Worm (Caenorhabditis elegans) whole organism, late embryonic: ENCODE results near the gene nhr-39.

Experiments
- ama-1 ChIP-seq: fragments of 150-350 bp; optimal IDR thresholded peaks from 2 replicates; lab custom pipeline; 2014
- ceh-14 ChIP-seq: sonication (generic microtip); optimal IDR thresholded peaks from 2 replicates; lab custom pipeline; 2016; ENCODE audit warnings: missing genotype, missing genetic modification characterization, missing compliant biosample characterization
- ceh-18 ChIP-seq: sonication (generic microtip); optimal IDR thresholded peaks from 2 replicates; lab custom pipeline; 2016; ENCODE audit warnings: missing genetic modification characterization, missing compliant biosample characterization
- ceh-30 ChIP-seq: fragments of 150-350 bp; optimal IDR thresholded peaks from 2 replicates; lab custom pipeline; 2014; ENCODE audit warnings: missing biosample characterization, missing genetic modification characterization
- elt-2 ChIP-seq: sonication (generic microtip); optimal IDR thresholded peaks from 2 replicates; lab custom pipeline; 2016; ENCODE audit warnings: missing genetic modification reagents, missing genetic modification characterization, missing compliant biosample characterization
- ets-4 ChIP-seq: sonication (generic microtip); optimal IDR thresholded peaks from 2 replicates; lab custom pipeline; 2016; ENCODE audit warnings: missing genetic modification characterization, missing compliant biosample characterization
- hlh-13 ChIP-seq: fragments of 200-800 bp; sonication (Bioruptor generic); optimal IDR thresholded peaks from 2 replicates; lab custom pipeline; 2018; ENCODE audit warnings: mild to moderate bottlenecking, missing genetic modification characterization, missing compliant biosample characterization
- hlh-30 ChIP-seq: sonication (generic microtip); optimal IDR thresholded peaks from 2 replicates; lab custom pipeline; 2017; ENCODE audit warnings: antibody characterized with exemption, missing genetic modification characterization, missing compliant biosample characterization; ENCODE audit not compliant: insufficient read depth
- lim-6 ChIP-seq: sonication (generic microtip); optimal IDR thresholded peaks from 2 replicates; lab custom pipeline; 2016; ENCODE audit warnings: missing genetic modification characterization, missing compliant biosample characterization
- madf-2 ChIP-seq: sonication (generic microtip); optimal IDR thresholded peaks from 2 replicates; lab custom pipeline; 2017; ENCODE audit warnings: missing genetic modification characterization, missing compliant biosample characterization
- nhr-11 ChIP-seq: fragments of 150-350 bp; optimal IDR thresholded peaks from 2 replicates; lab custom pipeline; 2014; ENCODE audit warnings: missing biosample characterization, missing genetic modification characterization
- pha-4 ChIP-seq: fragments of 150-350 bp; optimal IDR thresholded peaks from 2 replicates; lab custom pipeline; 2018; ENCODE audit warnings: missing biosample characterization, missing genetic modification reagents, missing genetic modification characterization
- ref-2 ChIP-seq: sonication (generic microtip); optimal IDR thresholded peaks from 2 replicates; lab custom pipeline; 2016; ENCODE audit warnings: missing genetic modification characterization, missing compliant biosample characterization
- sdc-2 ChIP-seq: sonication (generic microtip); optimal IDR thresholded peaks from 2 replicates; lab custom pipeline; 2016; ENCODE audit warnings: missing genotype, missing genetic modification characterization, missing compliant biosample characterization

ce11 chrV:9342965-9343628, 40.0 kb downstream of the nhr-39 start:
- TF ChIP-seq ets-4 (tag; lab: Kevin White, UChicago), result no peak
- no peak for TF ChIP-seq nhr-11 (tag; lab: Kevin White, UChicago)
- TF ChIP-seq elt-2 (tag; lab: Kevin White, UChicago), result no peak
- TF ChIP-seq ama-1, result no peak
- no peak for TF ChIP-seq hlh-13 (GFP tag; lab: Kevin White, UChicago)
- TF ChIP-seq madf-2 (tag; lab: Kevin White, UChicago), result no peak
- no peak for TF ChIP-seq sdc-2 (tag; lab: Kevin White, UChicago)
- no peak for TF ChIP-seq lim-6
- no peak for TF ChIP-seq pha-4 (tag; lab: Kevin White, UChicago)
- TF ChIP-seq ceh-30 (tag; lab: Kevin White, UChicago), result no peak
- TF ChIP-seq ceh-18 (tag; lab: Kevin White, UChicago), result no peak
- no peak for TF ChIP-seq ceh-14
- no peak for TF ChIP-seq ref-2 (tag; lab: Kevin White, UChicago)
- TF ChIP-seq hlh-30 (tag; lab: Kevin White, UChicago), result no peak
